Worm (Caenorhabditis elegans) whole organism, L4/young adult: ENCODE data around the gene svh-5.

Experiments used
- W03F9.2 ChIP-seq: fragments of 150-350 bp; optimal IDR thresholded peaks from 2 replicates; lab custom pipeline; 2014; ENCODE audit warnings: missing biosample characterization, missing genetic modification characterization
- dao-5 ChIP-seq: sonication (generic microtip); optimal IDR thresholded peaks from 2 replicates; lab custom pipeline; 2016; ENCODE audit warnings: missing genotype, missing genetic modification characterization, moderate library complexity, missing compliant biosample characterization
- him-1 ChIP-seq: sonication (generic microtip); optimal IDR thresholded peaks from 2 replicates; lab custom pipeline; 2016; ENCODE audit warnings: missing genotype, missing genetic modification reagents, missing genetic modification characterization, missing compliant biosample characterization

DNA sequence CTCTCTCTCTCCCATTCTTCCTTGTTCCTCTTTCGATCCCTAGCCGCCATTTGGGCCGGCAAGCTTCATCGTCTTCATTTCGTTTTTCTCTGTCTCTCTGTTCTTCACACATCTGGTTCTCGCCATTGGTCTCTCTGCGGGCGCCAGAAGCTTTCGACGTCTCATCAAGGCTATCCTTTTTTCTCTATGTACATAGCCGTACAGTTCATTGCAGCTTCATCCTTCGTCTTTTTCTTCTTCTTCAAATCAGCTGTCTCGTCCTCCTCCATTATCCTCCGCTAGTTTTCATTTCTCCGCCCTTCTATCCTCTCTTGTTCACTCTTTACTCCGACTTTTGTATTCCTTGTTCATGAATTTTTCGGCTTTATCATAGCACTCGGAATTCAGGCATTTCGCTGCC lies 43.0 kb upstream of the svh-5 start, which contains the start of gene F39D8.3:
- TF ChIP-seq him-1 (tag; lab: Kevin White, UChicago) (no peak), W03F9.2 (tag; lab: Kevin White, UChicago) (no peak), dao-5 (no peak)
